Worm (Caenorhabditis elegans) whole organism, L2 larva: ENCODE results near the gene nhr-3.

Experiments
- Y55F3AM.14 ChIP-seq: fragments of 200-800 bp; sonication (Bioruptor generic); optimal IDR thresholded peaks from 2 replicates; lab custom pipeline; 2018; ENCODE audit warnings: mild to moderate bottlenecking, missing genetic modification characterization, missing compliant biosample characterization
- egl-27 ChIP-seq: sonication (generic microtip); optimal IDR thresholded peaks from 3 replicates; lab custom pipeline; 2017; ENCODE audit warnings: missing biosample characterization, missing genetic modification reagents, missing genetic modification characterization
- fos-1 ChIP-seq: fragments of 150-350 bp; optimal IDR thresholded peaks from 2 replicates; lab custom pipeline; 2014; ENCODE audit warnings: missing biosample characterization, missing genetic modification characterization
- lin-39 ChIP-seq: fragments of 150-350 bp; optimal IDR thresholded peaks from 2 replicates; lab custom pipeline; 2014; ENCODE audit warnings: missing biosample characterization, missing genetic modification reagents, missing genetic modification characterization
- snpc-4 ChIP-seq: fragments of 150-350 bp; optimal IDR thresholded peaks from 2 replicates; lab custom pipeline; 2014; ENCODE audit warnings: missing biosample characterization, missing genetic modification characterization
- unc-39 ChIP-seq: fragments of 150-350 bp; optimal IDR thresholded peaks from 2 replicates; lab custom pipeline; 2014; ENCODE audit warnings: missing biosample characterization, missing genetic modification characterization

- no peak for TF ChIP-seq fos-1 (tag; lab: Kevin White, UChicago)
- no peak for TF ChIP-seq Y55F3AM.14 (GFP tag; lab: Kevin White, UChicago)
- no peak for TF ChIP-seq egl-27 (tag; lab: Kevin White, UChicago)
- TF ChIP-seq unc-39 (tag; lab: Kevin White, UChicago), result no peak
- no peak for TF ChIP-seq lin-39 (tag; lab: Kevin White, UChicago)
- no peak for TF ChIP-seq snpc-4 (tag; lab: Kevin White, UChicago)
Observed at ce11 chrX:14541992-14542391, 16.3 kb upstream of the nhr-3 start, which contains the start of gene fbxa-81.
